Fruit fly (Drosophila melanogaster): ENCODE measurements around the gene CG12702.

DNA sequence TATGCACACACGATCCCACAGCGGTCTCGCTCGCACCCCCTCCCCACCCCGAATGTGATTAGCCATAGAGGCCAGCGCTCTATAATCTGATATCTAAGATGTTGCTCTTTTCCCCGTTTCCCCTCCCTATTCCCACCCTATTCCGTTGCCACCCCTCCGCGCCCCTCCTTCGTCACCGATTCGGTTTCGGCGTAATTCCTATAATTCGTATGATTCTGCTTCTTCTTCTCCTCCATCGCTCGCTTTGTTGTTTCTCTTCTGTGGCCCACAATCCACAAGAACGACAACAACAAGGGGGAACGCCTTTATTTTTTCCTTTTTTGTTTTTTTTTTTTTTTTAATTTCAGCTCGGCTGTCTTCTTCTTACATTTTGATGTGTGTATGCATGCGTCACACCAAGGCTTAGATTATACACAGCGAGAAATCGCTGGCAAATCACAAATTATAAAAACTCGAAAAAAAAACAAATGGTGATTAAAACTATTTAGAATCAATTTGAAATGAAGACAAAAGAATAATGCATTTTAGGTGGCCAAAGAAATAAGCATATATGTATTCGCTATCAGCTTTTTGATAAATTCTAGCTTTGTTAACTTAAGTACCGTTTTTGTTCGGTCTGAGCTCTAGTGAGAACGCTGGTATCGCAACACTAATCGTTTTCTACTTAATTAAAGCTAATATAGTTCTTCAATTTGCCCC, 5.3 kb upstream of the CG12702 start:
- TF ChIP-seq ss (GFP tag; optimal IDR thresholded peaks at IDR 0.05) (peak; percentile 23 to 40), pdm3 (GFP tag; optimal IDR thresholded peaks at IDR 0.05) (peak; percentile 46)
